Worm (Caenorhabditis elegans) whole organism, L3 larva: ENCODE data around the gene R11G10.4.
A peak's percentile ranks its signal among the peaks of the same experiment; 100 is the strongest.

Experiments used
- R02D3.7 ChIP-seq: fragments of 150-350 bp; optimal IDR thresholded peaks from 2 replicates; lab custom pipeline; 2014; ENCODE audit warnings: missing biosample characterization, missing genetic modification characterization
- ZK546.5 ChIP-seq: sonication (generic microtip); optimal IDR thresholded peaks from 2 replicates; lab custom pipeline; 2017; ENCODE audit warnings: missing biosample characterization, missing genetic modification characterization
- aly-2 ChIP-seq: fragments of 150-350 bp; optimal IDR thresholded peaks from 2 replicates; lab custom pipeline; 2014; ENCODE audit warnings: missing biosample characterization, missing genetic modification characterization
- ama-1 ChIP-seq: fragments of 150-350 bp; optimal IDR thresholded peaks from 2 replicates; lab custom pipeline; 2018
- ceh-28 ChIP-seq: fragments of 150-350 bp; optimal IDR thresholded peaks from 2 replicates; lab custom pipeline; 2014; ENCODE audit warnings: missing biosample characterization, missing genetic modification reagents, missing genetic modification characterization
- ceh-9 ChIP-seq: sonication (generic microtip); optimal IDR thresholded peaks from 2 replicates; lab custom pipeline; 2018; ENCODE audit warnings: missing biosample characterization, missing genetic modification characterization
- daf-12 ChIP-seq: fragments of 150-350 bp; optimal IDR thresholded peaks from 2 replicates; lab custom pipeline; 2014; ENCODE audit warnings: missing biosample characterization, missing genetic modification reagents, missing genetic modification characterization
- egl-27 ChIP-seq: sonication (generic microtip); optimal IDR thresholded peaks from 4 replicates; lab custom pipeline; 2017; ENCODE audit warnings: missing biosample characterization, missing genetic modification reagents, missing genetic modification characterization
- egl-5 ChIP-seq: fragments of 150-350 bp; optimal IDR thresholded peaks from 2 replicates; lab custom pipeline; 2017; ENCODE audit warnings: missing biosample characterization, missing genetic modification reagents, missing genetic modification characterization, inconsistent platforms
- elt-1 ChIP-seq: fragments of 150-350 bp; optimal IDR thresholded peaks from 2 replicates; lab custom pipeline; 2014; ENCODE audit warnings: missing biosample characterization, missing genetic modification characterization
- elt-2 ChIP-seq: sonication (generic microtip); optimal IDR thresholded peaks from 2 replicates; lab custom pipeline; 2016; ENCODE audit warnings: missing genetic modification reagents, mild to moderate bottlenecking, missing genetic modification characterization, missing compliant biosample characterization
- elt-3 ChIP-seq, 3 experiments: fragments of 150-350 bp in 1 of 3; sonication (generic microtip) in 2 of 3; optimal IDR thresholded peaks; 2 replicates in 2 of 3; 4 replicates in 1 of 3; lab custom pipeline; 2014 to 2017; ENCODE audit warnings: missing biosample characterization in 3 of 3, missing genetic modification characterization in 3 of 3
- eor-1 ChIP-seq, 2 experiments: fragments of 150-350 bp; optimal IDR thresholded peaks; 2 replicates each; lab custom pipeline; 2014 to 2018; ENCODE audit warnings: missing biosample characterization in 2 of 2, missing genetic modification characterization in 2 of 2
- fkh-10 ChIP-seq: sonication (generic microtip); optimal IDR thresholded peaks from 2 replicates; lab custom pipeline; 2017; ENCODE audit warnings: missing biosample characterization, missing genetic modification reagents, missing genetic modification characterization
- fkh-2 ChIP-seq: fragments of 150-350 bp; optimal IDR thresholded peaks from 2 replicates; lab custom pipeline; 2014; ENCODE audit warnings: missing biosample characterization, missing genetic modification reagents, missing genetic modification characterization
- fos-1 ChIP-seq: fragments of 150-350 bp; optimal IDR thresholded peaks from 2 replicates; lab custom pipeline; 2014; ENCODE audit warnings: missing biosample characterization, missing genetic modification characterization
- hmg-11 ChIP-seq: sonication (generic microtip); optimal IDR thresholded peaks from 2 replicates; lab custom pipeline; 2016; ENCODE audit warnings: missing genetic modification characterization, missing compliant biosample characterization
- jun-1 ChIP-seq: fragments of 150-350 bp; optimal IDR thresholded peaks from 2 replicates; lab custom pipeline; 2014; ENCODE audit warnings: missing biosample characterization, missing genetic modification reagents, missing genetic modification characterization
- lin-15B ChIP-seq: fragments of 150-350 bp; optimal IDR thresholded peaks from 2 replicates; lab custom pipeline; 2014; ENCODE audit warnings: missing biosample characterization, missing genetic modification characterization
- lin-39 ChIP-seq: fragments of 150-350 bp; optimal IDR thresholded peaks from 2 replicates; lab custom pipeline; 2018; ENCODE audit warnings: missing biosample characterization, missing genetic modification reagents, missing genetic modification characterization
- mdl-1 ChIP-seq: fragments of 150-350 bp; optimal IDR thresholded peaks from 2 replicates; lab custom pipeline; 2014; ENCODE audit warnings: missing biosample characterization, missing genetic modification characterization
- mml-1 ChIP-seq: fragments of 150-350 bp; sonication (generic microtip); optimal IDR thresholded peaks from 3 replicates; lab custom pipeline; 2014; ENCODE audit warnings: missing biosample characterization, missing genetic modification characterization
- nfya-1 ChIP-seq: sonication (generic microtip); optimal IDR thresholded peaks from 2 replicates; lab custom pipeline; 2017; ENCODE audit warnings: missing genetic modification characterization, mild to moderate bottlenecking, missing compliant biosample characterization, antibody characterized with exemption, moderate library complexity; ENCODE audit not compliant: insufficient read depth
- nhr-11 ChIP-seq: fragments of 150-350 bp; optimal IDR thresholded peaks from 2 replicates; lab custom pipeline; 2014; ENCODE audit warnings: missing biosample characterization, missing genetic modification characterization
- nhr-12 ChIP-seq: fragments of 150-350 bp; optimal IDR thresholded peaks from 2 replicates; lab custom pipeline; 2014; ENCODE audit warnings: missing biosample characterization, missing genetic modification characterization
- nhr-23 ChIP-seq: fragments of 150-350 bp; optimal IDR thresholded peaks from 2 replicates; lab custom pipeline; 2014; ENCODE audit warnings: missing biosample characterization, missing genetic modification reagents, missing genetic modification characterization
- nhr-237 ChIP-seq: fragments of 150-350 bp; optimal IDR thresholded peaks from 2 replicates; lab custom pipeline; 2014; ENCODE audit warnings: missing biosample characterization, missing genetic modification characterization
- nhr-25 ChIP-seq: sonication (generic microtip); optimal IDR thresholded peaks from 2 replicates; lab custom pipeline; 2017; ENCODE audit warnings: missing biosample characterization, missing genetic modification characterization
- nhr-28 ChIP-seq: fragments of 150-350 bp; optimal IDR thresholded peaks from 2 replicates; lab custom pipeline; 2014; ENCODE audit warnings: missing biosample characterization, missing genetic modification characterization
- nhr-43 ChIP-seq: sonication (generic microtip); optimal IDR thresholded peaks from 2 replicates; lab custom pipeline; 2016; ENCODE audit warnings: mild to moderate bottlenecking, missing genetic modification characterization, missing compliant biosample characterization; ENCODE audit not compliant: poor library complexity, severe bottlenecking
- nhr-67 ChIP-seq: fragments of 150-350 bp; optimal IDR thresholded peaks from 2 replicates; lab custom pipeline; 2014; ENCODE audit warnings: missing biosample characterization, missing genetic modification characterization
- nhr-76 ChIP-seq: fragments of 150-350 bp; sonication (generic microtip); optimal IDR thresholded peaks from 5 replicates; lab custom pipeline; 2014; ENCODE audit warnings: missing biosample characterization, missing genetic modification characterization
- nhr-77 ChIP-seq: fragments of 150-350 bp; optimal IDR thresholded peaks from 2 replicates; lab custom pipeline; 2014; ENCODE audit warnings: missing biosample characterization, missing genetic modification characterization
- pha-4 ChIP-seq: fragments of 150-350 bp; optimal IDR thresholded peaks from 2 replicates; lab custom pipeline; 2014; ENCODE audit warnings: missing biosample characterization, missing genetic modification reagents, missing genetic modification characterization
- pqm-1 ChIP-seq: fragments of 150-350 bp; optimal IDR thresholded peaks from 2 replicates; lab custom pipeline; 2017; ENCODE audit warnings: missing biosample characterization, missing genetic modification characterization, inconsistent platforms
- sea-2 ChIP-seq: fragments of 150-350 bp; sonication (generic microtip); optimal IDR thresholded peaks from 4 replicates; lab custom pipeline; 2014; ENCODE audit warnings: missing biosample characterization, missing genetic modification reagents, missing genetic modification characterization
- skn-1 ChIP-seq: fragments of 150-350 bp; optimal IDR thresholded peaks from 2 replicates; lab custom pipeline; 2014; ENCODE audit warnings: missing biosample characterization, missing genetic modification characterization
- snpc-4 ChIP-seq: fragments of 150-350 bp; optimal IDR thresholded peaks from 2 replicates; lab custom pipeline; 2014; ENCODE audit warnings: missing biosample characterization, missing genetic modification characterization
- tbx-2 ChIP-seq: sonication (generic microtip); optimal IDR thresholded peaks from 2 replicates; lab custom pipeline; 2016; ENCODE audit warnings: mild to moderate bottlenecking, missing genetic modification characterization, missing compliant biosample characterization
- unc-39 ChIP-seq: sonication (generic microtip); optimal IDR thresholded peaks from 4 replicates; lab custom pipeline; 2017; ENCODE audit warnings: missing biosample characterization, missing genetic modification characterization
- unc-62 ChIP-seq: fragments of 150-350 bp; sonication (generic microtip); optimal IDR thresholded peaks from 4 replicates; lab custom pipeline; 2014; ENCODE audit warnings: missing biosample characterization, missing genetic modification reagents, missing genetic modification characterization
- zag-1 ChIP-seq: fragments of 150-350 bp; optimal IDR thresholded peaks from 2 replicates; lab custom pipeline; 2014; ENCODE audit warnings: missing biosample characterization, missing genetic modification characterization
- ztf-11 ChIP-seq: fragments of 150-350 bp; optimal IDR thresholded peaks from 2 replicates; lab custom pipeline; 2014; ENCODE audit warnings: missing biosample characterization, missing genetic modification characterization

Gene R11G10.4

ce11 chrV:13485732-13486131 lies 20.7 kb upstream of the R11G10.4 start:
- TF ChIP-seq nhr-11: no peak
- no peak for TF ChIP-seq ceh-28 (tag; lab: Kevin White, UChicago)
- TF ChIP-seq nhr-12 (tag; lab: Kevin White, UChicago): no peak
- TF ChIP-seq elt-3 (tag; optimal IDR thresholded peaks at IDR 0.05; lab: Kevin White, UChicago): no peak
- TF ChIP-seq snpc-4: no peak
- no peak for TF ChIP-seq R02D3.7 (tag; lab: Kevin White, UChicago)
- TF ChIP-seq jun-1 (tag; lab: Kevin White, UChicago): no peak
- no peak for TF ChIP-seq ZK546.5 (tag; lab: Kevin White, UChicago)
- TF ChIP-seq daf-12 (tag; lab: Kevin White, UChicago): no peak
- no peak for TF ChIP-seq ztf-11
- no peak for TF ChIP-seq pha-4 (tag; lab: Kevin White, UChicago)
- TF ChIP-seq sea-2 (GFP tag; lab: Kevin White, UChicago): no peak
- TF ChIP-seq skn-1 (tag; lab: Kevin White, UChicago): no peak
- TF ChIP-seq elt-1: no peak
- no peak for TF ChIP-seq ama-1 (lab: Kevin White, UChicago)
- TF ChIP-seq nhr-43 (tag; lab: Kevin White, UChicago): no peak
- no peak for TF ChIP-seq nhr-25 (tag; lab: Kevin White, UChicago)
- no peak for TF ChIP-seq hmg-11 (tag; lab: Kevin White, UChicago)
- TF ChIP-seq nhr-28 (tag; lab: Kevin White, UChicago): no peak
- TF ChIP-seq ceh-9 (tag; lab: Kevin White, UChicago): no peak

ce11 chrV:13488297-13488803 lies 18.1 kb upstream of the R11G10.4 start:
- no peak for TF ChIP-seq snpc-4
- TF ChIP-seq elt-3 (tag; optimal IDR thresholded peaks at IDR 0.05; lab: Kevin White, UChicago): peak in 1 of 3 experiments; percentile 30

DNA sequence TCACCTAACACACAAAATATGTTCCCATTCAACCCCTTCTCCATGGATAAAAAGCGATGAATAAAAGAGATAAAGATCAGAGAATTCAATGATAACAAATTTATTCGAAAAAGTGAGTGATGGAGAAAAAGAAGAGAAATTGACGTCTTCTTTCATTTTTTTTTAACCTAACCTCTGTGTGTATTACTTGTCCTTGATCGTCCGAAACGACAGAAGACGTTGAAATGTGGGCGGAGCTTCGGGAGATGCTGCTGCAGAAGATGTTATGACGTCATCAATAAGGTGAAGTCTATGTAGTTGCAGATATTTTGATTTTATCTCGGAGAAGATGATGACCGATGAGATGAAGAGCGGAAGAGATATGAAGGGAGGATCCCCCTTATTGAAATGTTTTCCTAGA lies 16.6 kb upstream of the R11G10.4 start, which contains the start of gene T10G3.3:
TSS of gene T10G3.3 (minus strand) at position 370 of the 400 bp plus-strand sequence.
- TF ChIP-seq pha-4 (tag; lab: Kevin White, UChicago): no peak
- no peak for TF ChIP-seq nhr-76 (tag; lab: Kevin White, UChicago)
- peak; percentile 69 for TF ChIP-seq nhr-25 (tag; lab: Kevin White, UChicago)
- TF ChIP-seq nhr-23 (tag; lab: Kevin White, UChicago): peak; percentile 39
- no peak for TF ChIP-seq lin-15B (tag; lab: Kevin White, UChicago)
- peak; percentile 2 for TF ChIP-seq nhr-43 (tag; lab: Kevin White, UChicago)
- no peak for TF ChIP-seq nhr-28 (tag; lab: Kevin White, UChicago)
- TF ChIP-seq elt-1: peak; percentile 90

DNA sequence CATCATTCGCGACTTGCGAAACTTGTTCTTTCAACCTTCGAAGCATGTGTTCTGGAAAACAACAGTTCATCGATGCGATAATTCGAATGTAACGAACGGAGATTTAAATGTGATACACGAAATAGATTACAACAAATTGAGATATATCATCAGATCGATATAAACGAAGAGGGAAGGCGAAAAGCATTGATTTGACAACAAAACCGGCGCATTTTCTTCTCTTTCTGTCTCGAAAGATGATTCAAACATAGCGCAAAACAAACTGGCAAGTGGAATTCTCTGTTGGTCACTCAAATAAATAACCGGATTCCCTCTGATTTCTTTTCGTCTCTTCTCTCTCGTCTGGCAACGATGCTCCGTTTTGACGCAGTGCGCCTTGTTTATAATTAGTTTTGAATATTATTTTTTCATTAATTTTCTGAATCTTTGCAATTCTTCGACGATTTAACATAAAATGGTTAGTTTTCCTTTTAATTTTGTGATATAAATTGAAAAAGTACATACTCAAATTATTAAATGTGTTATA lies 9.0 kb upstream of the R11G10.4 start, which contains the start of the genes eea-1 and gut-2:
TSS of gene eea-1 (minus strand) at position 51 of the 526 bp plus-strand sequence.
TSS of gene gut-2 (plus strand) at position 369 of the 526 bp plus-strand sequence.
- TF ChIP-seq mdl-1 (tag; lab: Kevin White, UChicago) (no peak), mml-1 (tag; lab: Kevin White, UChicago) (no peak), tbx-2 (no peak), eor-1 (tag; optimal IDR thresholded peaks at IDR 0.05; lab: Kevin White, UChicago) (no peak), pqm-1 (tag; lab: Kevin White, UChicago) (no peak), snpc-4 (peak; percentile 79), nhr-76 (tag; lab: Kevin White, UChicago) (no peak), egl-5 (tag; lab: Kevin White, UChicago) (peak; percentile 60), nhr-12 (tag; lab: Kevin White, UChicago) (no peak), nhr-23 (tag; lab: Kevin White, UChicago) (peak; percentile 86), R02D3.7 (tag; lab: Kevin White, UChicago) (no peak), zag-1 (tag; lab: Kevin White, UChicago) (no peak), aly-2 (tag; lab: Kevin White, UChicago) (no peak), ceh-9 (tag; lab: Kevin White, UChicago) (no peak), egl-27 (tag; lab: Kevin White, UChicago) (no peak), elt-2 (tag; lab: Kevin White, UChicago) (peak; percentile 14), ama-1 (lab: Kevin White, UChicago) (peak; percentile 19), nhr-77 (tag; lab: Kevin White, UChicago) (no peak), fkh-10 (GFP tag; lab: Kevin White, UChicago) (no peak), fkh-2 (tag; lab: Kevin White, UChicago) (no peak), jun-1 (tag; lab: Kevin White, UChicago) (no peak), elt-3 (tag; optimal IDR thresholded peaks at IDR 0.05; lab: Kevin White, UChicago) (no peak), ZK546.5 (tag; lab: Kevin White, UChicago) (no peak), elt-1 (no peak), unc-62 (GFP tag; lab: Kevin White, UChicago) (no peak), lin-15B (tag; lab: Kevin White, UChicago) (peak; percentile 77), unc-39 (tag; lab: Kevin White, UChicago) (no peak), fos-1 (tag; lab: Kevin White, UChicago) (no peak), nhr-237 (tag; lab: Kevin White, UChicago) (no peak), nhr-67 (tag; lab: Kevin White, UChicago) (no peak), nfya-1 (tag; lab: Kevin White, UChicago) (peak; percentile 69), skn-1 (tag; lab: Kevin White, UChicago) (no peak), nhr-28 (tag; lab: Kevin White, UChicago) (no peak), nhr-43 (tag; lab: Kevin White, UChicago) (peak; percentile 74), nhr-25 (tag; lab: Kevin White, UChicago) (peak; percentile 73), lin-39 (tag; lab: Kevin White, UChicago) (peak; percentile 8), daf-12 (tag; lab: Kevin White, UChicago) (no peak), sea-2 (GFP tag; lab: Kevin White, UChicago) (no peak)
